Worm (Caenorhabditis elegans) whole organism, mixed stage, embryonic: ENCODE measurements around the gene W10D9.3.
A peak's percentile ranks its signal among the peaks of the same experiment; 100 is the strongest.

Source experiments
- M03D4.4 ChIP-seq: sonication (generic microtip); optimal IDR thresholded peaks from 2 replicates; lab custom pipeline; 2017; ENCODE audit warnings: mild to moderate bottlenecking, missing genetic modification characterization, missing compliant biosample characterization
- bed-3 ChIP-seq: fragments of 200-800 bp; sonication (Bioruptor generic); optimal IDR thresholded peaks from 3 replicates; lab custom pipeline; 2018; ENCODE audit warnings: mild to moderate bottlenecking, missing genetic modification characterization, moderate library complexity, missing compliant biosample characterization
- blmp-1 ChIP-seq: fragments of 150-350 bp; optimal IDR thresholded peaks from 2 replicates; lab custom pipeline; 2014; ENCODE audit warnings: missing biosample characterization, missing genetic modification characterization
- ceh-39 ChIP-seq: fragments of 150-350 bp; optimal IDR thresholded peaks from 2 replicates; lab custom pipeline; 2014; ENCODE audit warnings: missing biosample characterization, missing genetic modification characterization
- ceh-43 ChIP-seq: fragments of 200-800 bp; sonication (Bioruptor generic); optimal IDR thresholded peaks from 2 replicates; lab custom pipeline; 2018; ENCODE audit warnings: mild to moderate bottlenecking, missing genetic modification characterization, moderate library complexity, missing compliant biosample characterization
- ceh-83 ChIP-seq: fragments of 200-800 bp; sonication (Bioruptor generic); optimal IDR thresholded peaks from 2 replicates; lab custom pipeline; 2018; ENCODE audit warnings: mild to moderate bottlenecking, missing genetic modification characterization, missing compliant biosample characterization
- ces-1 ChIP-seq: fragments of 150-350 bp; optimal IDR thresholded peaks from 2 replicates; lab custom pipeline; 2014; ENCODE audit warnings: missing biosample characterization, missing genetic modification reagents, missing genetic modification characterization
- cnd-1 ChIP-seq: fragments of 200-800 bp; sonication (Bioruptor generic); optimal IDR thresholded peaks from 2 replicates; lab custom pipeline; 2018; ENCODE audit warnings: mild to moderate bottlenecking, missing genetic modification characterization, missing compliant biosample characterization
- drap-1 ChIP-seq: fragments of 200-800 bp; sonication (Bioruptor generic); optimal IDR thresholded peaks from 3 replicates; lab custom pipeline; 2018; ENCODE audit warnings: mild to moderate bottlenecking, missing genetic modification characterization, missing compliant biosample characterization
- elt-1 ChIP-seq: sonication (generic microtip); optimal IDR thresholded peaks from 2 replicates; lab custom pipeline; 2017; ENCODE audit warnings: missing genetic modification characterization, mild to moderate bottlenecking, missing compliant biosample characterization, antibody characterized with exemption, moderate library complexity, borderline replicate concordance; ENCODE audit not compliant: insufficient read depth
- elt-3 ChIP-seq: fragments of 150-350 bp; optimal IDR thresholded peaks from 2 replicates; lab custom pipeline; 2014; ENCODE audit warnings: missing biosample characterization, missing genetic modification characterization
- flh-1 ChIP-seq: fragments of 200-800 bp; sonication (Bioruptor generic); optimal IDR thresholded peaks from 2 replicates; lab custom pipeline; 2018; ENCODE audit warnings: mild to moderate bottlenecking, missing genetic modification characterization, moderate library complexity, missing compliant biosample characterization
- hlh-1 ChIP-seq: fragments of 150-350 bp; optimal IDR thresholded peaks from 2 replicates; lab custom pipeline; 2014; ENCODE audit warnings: missing biosample characterization, missing genetic modification reagents, missing genetic modification characterization
- lin-13 ChIP-seq: fragments of 150-350 bp; optimal IDR thresholded peaks from 2 replicates; lab custom pipeline; 2014; ENCODE audit warnings: missing biosample characterization, missing genetic modification characterization
- lin-32 ChIP-seq: fragments of 200-800 bp; sonication (Bioruptor generic); optimal IDR thresholded peaks from 2 replicates; lab custom pipeline; 2018; ENCODE audit warnings: mild to moderate bottlenecking, missing genetic modification characterization, missing compliant biosample characterization
- lsy-2 ChIP-seq: fragments of 150-350 bp; optimal IDR thresholded peaks from 2 replicates; lab custom pipeline; 2014; ENCODE audit warnings: missing biosample characterization, missing genetic modification characterization
- mab-5 ChIP-seq: fragments of 150-350 bp; optimal IDR thresholded peaks from 2 replicates; lab custom pipeline; 2014; ENCODE audit warnings: missing biosample characterization, missing genetic modification characterization
- mep-1 ChIP-seq: fragments of 150-350 bp; optimal IDR thresholded peaks from 2 replicates; lab custom pipeline; 2017; ENCODE audit warnings: missing biosample characterization, missing genetic modification reagents, missing genetic modification characterization, inconsistent platforms
- mls-2 ChIP-seq: sonication (generic microtip); optimal IDR thresholded peaks from 2 replicates; lab custom pipeline; 2016; ENCODE audit warnings: mild to moderate bottlenecking, missing genetic modification characterization, moderate library complexity, missing compliant biosample characterization
- nhr-12 ChIP-seq: fragments of 150-350 bp; optimal IDR thresholded peaks from 2 replicates; lab custom pipeline; 2014; ENCODE audit warnings: missing biosample characterization, missing genetic modification characterization
- nhr-2 ChIP-seq: fragments of 150-350 bp; optimal IDR thresholded peaks from 2 replicates; lab custom pipeline; 2014; ENCODE audit warnings: missing biosample characterization, missing genetic modification characterization
- nhr-237 ChIP-seq: fragments of 150-350 bp; optimal IDR thresholded peaks from 2 replicates; lab custom pipeline; 2014; ENCODE audit warnings: missing biosample characterization, missing genetic modification characterization
- nhr-28 ChIP-seq: fragments of 150-350 bp; optimal IDR thresholded peaks from 2 replicates; lab custom pipeline; 2014; ENCODE audit warnings: missing biosample characterization, missing genetic modification characterization
- nhr-76 ChIP-seq: sonication (generic microtip); optimal IDR thresholded peaks from 2 replicates; lab custom pipeline; 2017; ENCODE audit warnings: missing biosample characterization, missing genetic modification characterization
- pha-4 ChIP-seq: fragments of 150-350 bp; optimal IDR thresholded peaks from 2 replicates; lab custom pipeline; 2018; ENCODE audit warnings: missing biosample characterization, missing genetic modification reagents, missing genetic modification characterization
- sem-2 ChIP-seq: fragments of 200-800 bp; sonication (Bioruptor generic); optimal IDR thresholded peaks from 2 replicates; lab custom pipeline; 2018; ENCODE audit warnings: mild to moderate bottlenecking, missing genetic modification characterization, missing compliant biosample characterization
- sptf-1 ChIP-seq: sonication (generic microtip); optimal IDR thresholded peaks from 2 replicates; lab custom pipeline; 2017; ENCODE audit warnings: mild to moderate bottlenecking, missing genetic modification characterization, moderate library complexity, missing compliant biosample characterization
- tbx-8 ChIP-seq: fragments of 200-800 bp; sonication (Bioruptor generic); optimal IDR thresholded peaks from 2 replicates; lab custom pipeline; 2018; ENCODE audit warnings: mild to moderate bottlenecking, missing genetic modification characterization, moderate library complexity, missing compliant biosample characterization
- unc-120 ChIP-seq: sonication (generic microtip); optimal IDR thresholded peaks from 2 replicates; lab custom pipeline; 2017; ENCODE audit warnings: missing genetic modification characterization, missing compliant biosample characterization; ENCODE audit not compliant: poor library complexity, severe bottlenecking

W10D9.3 gene

DNA sequence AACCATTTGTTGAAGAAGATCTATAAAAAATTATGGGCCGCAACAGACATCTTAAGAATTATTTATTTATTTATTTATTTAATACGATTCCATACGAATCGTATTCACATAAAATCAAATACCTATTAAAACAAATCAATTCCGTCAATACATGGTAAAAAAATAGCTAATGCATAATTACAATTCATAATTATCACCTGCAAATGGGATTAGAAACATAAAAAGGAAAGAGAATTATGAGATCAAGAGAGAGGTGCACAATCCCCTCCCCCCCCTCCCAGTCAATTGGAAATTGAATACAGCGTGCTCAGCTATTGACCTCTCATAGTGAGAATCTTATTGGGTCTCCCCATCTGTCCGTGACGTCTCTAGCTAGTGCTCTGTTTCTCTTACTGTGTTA, 19.6 kb downstream of the W10D9.3 start, which contains the start of gene C24H12.1:
TSS of gene C24H12.1 (plus strand) at position 301 of the 400 bp plus-strand sequence.
- peak; percentile 17 for TF ChIP-seq ces-1 (GFP tag; lab: Kevin White, UChicago)

- TF ChIP-seq ceh-83 (no peak), ceh-43 (GFP tag; lab: Kevin White, UChicago) (no peak), sptf-1 (no peak), mep-1 (no peak), nhr-237 (tag; lab: Kevin White, UChicago) (no peak), blmp-1 (tag; lab: Kevin White, UChicago) (no peak), drap-1 (GFP tag; lab: Kevin White, UChicago) (no peak)
- TF ChIP-seq, all 35 proteins: peak for 0
Observed at ce11 chrII:437279-437678, 23.5 kb downstream of the W10D9.3 start.

DNA sequence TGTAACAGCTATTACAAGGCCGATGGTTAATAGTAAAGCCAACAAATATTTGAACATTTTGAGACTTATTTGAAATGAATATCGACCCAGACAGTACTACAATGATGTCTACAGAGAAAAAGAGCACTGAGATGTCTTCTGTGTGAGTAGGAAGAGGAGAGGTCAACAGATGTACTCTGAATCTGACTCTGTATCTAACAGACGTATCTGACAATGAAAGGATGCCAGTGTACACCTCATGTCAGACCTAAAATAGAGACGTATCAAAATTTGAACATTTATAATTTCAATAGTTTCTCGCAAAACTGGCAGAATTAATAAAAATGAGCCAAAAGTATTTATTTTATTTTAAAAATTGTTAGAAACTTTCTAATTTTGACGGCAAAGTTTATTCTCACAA, 37.6 kb downstream of the W10D9.3 start, which contains the start of gene C24H12.8:
TSS of gene C24H12.8 (minus strand) at position 101 of the 400 bp plus-strand sequence.
- TF ChIP-seq flh-1: no peak
- TF ChIP-seq elt-3 (tag; lab: Kevin White, UChicago): no peak
- TF ChIP-seq pha-4: no peak
- TF ChIP-seq nhr-28: no peak
- no peak for TF ChIP-seq sem-2
- no peak for TF ChIP-seq lin-32
- TF ChIP-seq blmp-1 (tag; lab: Kevin White, UChicago): no peak
- TF ChIP-seq drap-1 (GFP tag; lab: Kevin White, UChicago): no peak
- no peak for TF ChIP-seq cnd-1 (tag; lab: Kevin White, UChicago)
- no peak for TF ChIP-seq unc-120
- TF ChIP-seq tbx-8 (GFP tag; lab: Kevin White, UChicago): no peak
- no peak for TF ChIP-seq mab-5 (tag; lab: Kevin White, UChicago)

ce11 chrII:418782-419181, 42.0 kb downstream of the W10D9.3 start, which contains the start of gene C24H12.6:
TSS of gene C24H12.6 (minus strand) at chrII:418882.
- TF ChIP-seq mep-1 (no peak), mls-2 (tag; lab: Kevin White, UChicago) (no peak), bed-3 (GFP tag; lab: Kevin White, UChicago) (no peak), elt-1 (tag; lab: Kevin White, UChicago) (no peak), cnd-1 (tag; lab: Kevin White, UChicago) (no peak), sem-2 (no peak), lsy-2 (tag; lab: Kevin White, UChicago) (no peak), nhr-2 (no peak)
- TF ChIP-seq, all 35 proteins: peak for 0

ce11 chrII:410832-411231, 49.9 kb downstream of the W10D9.3 start, which contains the start of the genes dnsn-1 and C24H12.4:
TSS of gene dnsn-1 (minus strand) at chrII:410932.
TSS of gene C24H12.4 (plus strand) at chrII:411222.
- TF ChIP-seq ceh-83 (no peak), nhr-12 (no peak), hlh-1 (peak; percentile 15), nhr-237 (tag; lab: Kevin White, UChicago) (peak; percentile 67), lin-32 (no peak), ces-1 (GFP tag; lab: Kevin White, UChicago) (peak; percentile 73), drap-1 (GFP tag; lab: Kevin White, UChicago) (no peak), M03D4.4 (tag; lab: Kevin White, UChicago) (peak; percentile 47), tbx-8 (GFP tag; lab: Kevin White, UChicago) (no peak), mep-1 (peak; percentile 96), pha-4 (peak; percentile 72), lin-13 (tag; lab: Kevin White, UChicago) (peak; percentile 84), ceh-39 (tag; lab: Kevin White, UChicago) (peak; percentile 44), lsy-2 (tag; lab: Kevin White, UChicago) (peak; percentile 81), nhr-76 (tag; lab: Kevin White, UChicago) (no peak), sptf-1 (peak; percentile 62)
- TF ChIP-seq, all 35 proteins: peak for 10
